Fruit fly (Drosophila melanogaster) whole organism, pupa: ENCODE measurements around the gene Naglu.

Experiments
- CG10348 ChIP-seq: fragments of 200-800 bp; sonication (Bioruptor generic); IDR thresholded peaks from 2 replicates; pipeline ENCODE4 v1.3.6; 2022; ENCODE audit warnings: missing biosample characterization, missing genetic modification characterization
- CG12605 ChIP-seq: fragments of 200-800 bp; sonication (Bioruptor generic); IDR thresholded peaks from 2 replicates; pipeline ENCODE4 v1.3.6; 2022; ENCODE audit warnings: missing biosample characterization, missing genetic modification characterization
- CG13204 ChIP-seq: fragments of 200-800 bp; sonication (Bioruptor generic); optimal IDR thresholded peaks from 2 replicates; lab custom pipeline; 2018; ENCODE audit warnings: missing biosample characterization, mild to moderate bottlenecking, missing genetic modification characterization, moderate library complexity
- CG14655 ChIP-seq: fragments of 200-800 bp; sonication (Bioruptor generic); optimal IDR thresholded peaks from 3 replicates; lab custom pipeline; 2017; ENCODE audit warnings: mild to moderate bottlenecking, missing biosample characterization, missing genetic modification reagents, missing genetic modification characterization
- CG15710 ChIP-seq: fragments of 200-800 bp; sonication (Bioruptor generic); optimal IDR thresholded peaks from 2 replicates; lab custom pipeline; 2018; ENCODE audit warnings: missing biosample characterization, mild to moderate bottlenecking, missing genetic modification characterization, moderate library complexity
- CG17806 ChIP-seq: fragments of 200-800 bp; sonication (Bioruptor generic); optimal IDR thresholded peaks from 2 replicates; lab custom pipeline; 2018; ENCODE audit warnings: missing biosample characterization, mild to moderate bottlenecking, missing genetic modification characterization, moderate library complexity
- CG32121 ChIP-seq: fragments of 200-800 bp; sonication (Bioruptor generic); IDR thresholded peaks from 2 replicates; pipeline ENCODE4 v1.3.6; 2022; ENCODE audit warnings: missing biosample characterization, missing genetic modification characterization
- CG34367 ChIP-seq: fragments of 200-800 bp; sonication (Bioruptor generic); optimal IDR thresholded peaks from 2 replicates; lab custom pipeline; 2018; ENCODE audit warnings: missing biosample characterization, mild to moderate bottlenecking, missing genetic modification characterization
- CG4496 ChIP-seq: fragments of 200-800 bp; sonication (Bioruptor generic); IDR thresholded peaks from 3 replicates; pipeline ENCODE4 v1.3.6; 2022; ENCODE audit warnings: missing biosample characterization, missing genetic modification characterization
- CG8159 ChIP-seq: fragments of 200-800 bp; sonication (Bioruptor generic); optimal IDR thresholded peaks from 3 replicates; lab custom pipeline; 2018; ENCODE audit warnings: missing biosample characterization, mild to moderate bottlenecking, missing genetic modification characterization, moderate library complexity
- CG8301 ChIP-seq: fragments of 200-800 bp; sonication (Bioruptor generic); optimal IDR thresholded peaks from 2 replicates; lab custom pipeline; 2018; ENCODE audit warnings: missing biosample characterization, mild to moderate bottlenecking, missing genetic modification characterization
- CG9948 ChIP-seq: fragments of 200-800 bp; sonication (Bioruptor generic); optimal IDR thresholded peaks from 2 replicates; lab custom pipeline; 2018; ENCODE audit warnings: missing biosample characterization, mild to moderate bottlenecking, missing genetic modification characterization, moderate library complexity
- D1 ChIP-seq: fragments of 200-800 bp; sonication (Bioruptor generic); optimal IDR thresholded peaks from 2 replicates; lab custom pipeline; 2018; ENCODE audit warnings: missing biosample characterization, mild to moderate bottlenecking, missing genetic modification characterization, moderate library complexity
- EcR ChIP-seq: fragments of 200-800 bp; sonication (Bioruptor generic); optimal IDR thresholded peaks from 3 replicates; lab custom pipeline; 2019; ENCODE audit warnings: missing biosample characterization, missing genetic modification characterization, mild to moderate bottlenecking, moderate library complexity, missing genetic modification reagents
- Ets98B ChIP-seq: fragments of 200-800 bp; sonication (Bioruptor generic); IDR thresholded peaks from 2 replicates; pipeline ENCODE4 v1.3.6; 2022; ENCODE audit warnings: missing biosample characterization, missing genetic modification characterization
- Pif1A ChIP-seq: fragments of 200-800 bp; sonication (Bioruptor generic); optimal IDR thresholded peaks from 3 replicates; lab custom pipeline; 2016; ENCODE audit warnings: missing biosample characterization, missing genetic modification characterization
- Pif1B ChIP-seq: fragments of 200-800 bp; sonication (Bioruptor generic); optimal IDR thresholded peaks from 3 replicates; lab custom pipeline; 2016; ENCODE audit warnings: missing biosample characterization, missing genetic modification characterization
- Snoo ChIP-seq: fragments of 200-800 bp; sonication (Bioruptor generic); optimal IDR thresholded peaks from 3 replicates; lab custom pipeline; 2017; ENCODE audit warnings: missing biosample characterization, mild to moderate bottlenecking, missing genetic modification characterization, inconsistent platforms
- gl ChIP-seq: fragments of 200-800 bp; sonication (Bioruptor generic); optimal IDR thresholded peaks from 2 replicates; lab custom pipeline; 2018; ENCODE audit warnings: missing biosample characterization, mild to moderate bottlenecking, missing genetic modification characterization
- rn ChIP-seq: fragments of 200-800 bp; sonication (Bioruptor generic); IDR thresholded peaks from 2 replicates; pipeline ENCODE4 v1.3.6; 2022; ENCODE audit warnings: missing biosample characterization, missing genetic modification characterization

The Naglu gene

DNA sequence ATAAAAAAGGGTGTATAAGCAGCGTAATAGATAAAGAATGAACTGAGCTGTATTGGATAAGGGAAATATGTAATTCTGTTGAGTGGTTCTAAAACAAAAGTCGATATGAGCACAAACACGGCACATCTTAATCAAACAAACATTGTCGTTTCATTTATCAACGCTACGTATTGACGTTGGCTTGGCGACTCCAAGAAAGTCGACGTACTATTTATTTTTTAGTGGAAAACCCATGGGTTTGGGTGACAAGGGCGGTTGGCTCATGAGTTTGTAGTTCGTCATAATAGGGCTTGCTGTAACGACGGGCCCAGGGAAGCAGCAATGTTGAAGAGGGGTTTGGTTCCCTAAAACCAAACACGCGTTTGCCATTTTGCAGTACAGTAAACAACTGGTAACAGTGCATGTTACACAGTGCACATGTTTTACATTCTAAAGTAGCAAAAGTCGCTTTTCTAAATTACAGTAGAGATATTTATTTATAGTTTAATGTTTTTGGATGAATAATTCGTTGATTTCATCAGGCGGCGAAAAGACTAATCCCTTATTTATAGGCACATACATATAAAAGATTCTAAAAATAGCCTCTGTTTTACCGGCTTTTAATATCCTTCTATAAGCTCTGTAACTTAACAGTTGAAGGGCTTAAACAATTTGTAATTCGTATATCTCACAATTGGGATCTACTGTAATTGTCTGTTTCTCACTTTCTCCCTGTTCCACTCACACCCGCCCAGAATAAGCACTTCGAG lies 50.3 kb downstream of the Naglu start:
- TF ChIP-seq CG34367 (tag; lab: Kevin White, UChicago): peak; percentile 37
- TF ChIP-seq CG15710 (tag; lab: Kevin White, UChicago): peak; percentile 64
- TF ChIP-seq rn (GFP tag; lab: Robert Waterston, UW): no peak
- TF ChIP-seq CG12605 (GFP tag; lab: Robert Waterston, UW): no peak
- TF ChIP-seq gl (tag; lab: Kevin White, UChicago): no peak
- TF ChIP-seq CG8159 (tag; lab: Kevin White, UChicago): peak; percentile 56
- TF ChIP-seq CG8301: peak; percentile 59
- peak; percentile 38 for TF ChIP-seq CG17806 (tag; lab: Kevin White, UChicago)
- TF ChIP-seq CG4496 (GFP tag; lab: Robert Waterston, UW): peak; percentile 40; the same call in 1 of the 3 replicates
- TF ChIP-seq Pif1A (GFP tag; lab: Kevin White, UChicago): peak; percentile 46
- no peak for TF ChIP-seq Ets98B (GFP tag; lab: Robert Waterston, UW)
- TF ChIP-seq EcR: no peak
- peak; percentile 7 for TF ChIP-seq D1
- no peak for TF ChIP-seq CG10348 (GFP tag; lab: Robert Waterston, UW)
- no peak for TF ChIP-seq CG13204 (GFP tag; lab: Kevin White, UChicago)
- TF ChIP-seq CG14655 (GFP tag; lab: Kevin White, UChicago): peak; percentile 67
- TF ChIP-seq Snoo: peak; percentile 30
- TF ChIP-seq Pif1B (GFP tag; lab: Kevin White, UChicago): no peak
- peak; percentile 57 for TF ChIP-seq CG9948
- TF ChIP-seq CG32121: no peak
